Worm (Caenorhabditis elegans) whole organism, L2 larva: ENCODE data around the gene cyp-13A11.

Source experiments
- C34F6.9 ChIP-seq: fragments of 150-350 bp; optimal IDR thresholded peaks from 2 replicates; lab custom pipeline; 2014; ENCODE audit warnings: missing biosample characterization, missing genetic modification characterization
- R02D3.7 ChIP-seq: fragments of 150-350 bp; optimal IDR thresholded peaks from 2 replicates; lab custom pipeline; 2014; ENCODE audit warnings: missing biosample characterization, missing genetic modification characterization
- Y55F3AM.14 ChIP-seq: fragments of 200-800 bp; sonication (Bioruptor generic); optimal IDR thresholded peaks from 2 replicates; lab custom pipeline; 2018; ENCODE audit warnings: mild to moderate bottlenecking, missing genetic modification characterization, missing compliant biosample characterization
- ZK546.5 ChIP-seq: sonication (generic microtip); optimal IDR thresholded peaks from 2 replicates; lab custom pipeline; 2017; ENCODE audit warnings: missing biosample characterization, missing genetic modification characterization
- alr-1 ChIP-seq: fragments of 150-350 bp; optimal IDR thresholded peaks from 2 replicates; lab custom pipeline; 2014; ENCODE audit warnings: missing biosample characterization, missing genetic modification characterization
- ama-1 ChIP-seq: fragments of 150-350 bp; optimal IDR thresholded peaks from 2 replicates; lab custom pipeline; 2018; ENCODE audit warnings: inconsistent platforms
- blmp-1 ChIP-seq: sonication (generic microtip); optimal IDR thresholded peaks from 2 replicates; lab custom pipeline; 2017; ENCODE audit warnings: missing genetic modification characterization, mild to moderate bottlenecking, missing compliant biosample characterization, antibody characterized with exemption, moderate library complexity; ENCODE audit not compliant: insufficient read depth
- crh-2 ChIP-seq: sonication (generic microtip); optimal IDR thresholded peaks from 2 replicates; lab custom pipeline; 2017; ENCODE audit warnings: missing biosample characterization, missing genetic modification characterization
- egl-27 ChIP-seq: sonication (generic microtip); optimal IDR thresholded peaks from 3 replicates; lab custom pipeline; 2017; ENCODE audit warnings: missing biosample characterization, missing genetic modification reagents, missing genetic modification characterization
- elt-1 ChIP-seq: fragments of 150-350 bp; optimal IDR thresholded peaks from 2 replicates; lab custom pipeline; 2014; ENCODE audit warnings: missing biosample characterization, missing genetic modification characterization
- elt-3 ChIP-seq: sonication (generic microtip); optimal IDR thresholded peaks from 2 replicates; lab custom pipeline; 2017; ENCODE audit warnings: missing biosample characterization, missing genetic modification characterization
- fos-1 ChIP-seq: fragments of 150-350 bp; optimal IDR thresholded peaks from 2 replicates; lab custom pipeline; 2014; ENCODE audit warnings: missing biosample characterization, missing genetic modification characterization
- gmeb-1 ChIP-seq: fragments of 150-350 bp; optimal IDR thresholded peaks from 2 replicates; lab custom pipeline; 2014; ENCODE audit warnings: missing biosample characterization, missing genetic modification characterization
- lin-11 ChIP-seq: fragments of 150-350 bp; sonication (generic microtip); optimal IDR thresholded peaks from 2 replicates; lab custom pipeline; 2014; ENCODE audit warnings: missing biosample characterization, missing genetic modification characterization, inconsistent platforms, mixed read lengths
- lin-13 ChIP-seq: fragments of 150-350 bp; optimal IDR thresholded peaks from 2 replicates; lab custom pipeline; 2014; ENCODE audit warnings: missing biosample characterization, missing genetic modification reagents, missing genetic modification characterization
- lin-39 ChIP-seq: fragments of 150-350 bp; optimal IDR thresholded peaks from 2 replicates; lab custom pipeline; 2014; ENCODE audit warnings: missing biosample characterization, missing genetic modification reagents, missing genetic modification characterization
- lsy-2 ChIP-seq, 2 experiments: fragments of 150-350 bp in 1 of 2; sonication (generic microtip) in 1 of 2; optimal IDR thresholded peaks; 2 replicates each; lab custom pipeline; 2014 to 2017; ENCODE audit warnings: missing biosample characterization in 2 of 2, missing genetic modification characterization in 2 of 2
- mab-5 ChIP-seq: fragments of 150-350 bp; optimal IDR thresholded peaks from 2 replicates; lab custom pipeline; 2014; ENCODE audit warnings: missing biosample characterization, missing genetic modification characterization
- mbf-1 ChIP-seq: sonication (generic microtip); optimal IDR thresholded peaks from 2 replicates; lab custom pipeline; 2017; ENCODE audit warnings: missing biosample characterization, missing genetic modification characterization
- mdl-1 ChIP-seq, 2 experiments: fragments of 150-350 bp in 1 of 2; sonication (generic microtip) in 1 of 2; optimal IDR thresholded peaks; 2 replicates each; lab custom pipeline; 2017; ENCODE audit warnings: missing biosample characterization in 2 of 2, missing genetic modification characterization in 2 of 2
- nhr-10 ChIP-seq: sonication (generic microtip); optimal IDR thresholded peaks from 2 replicates; lab custom pipeline; 2017; ENCODE audit warnings: missing biosample characterization, missing genetic modification characterization
- nhr-11 ChIP-seq: fragments of 150-350 bp; optimal IDR thresholded peaks from 2 replicates; lab custom pipeline; 2014; ENCODE audit warnings: missing biosample characterization, missing genetic modification characterization
- nhr-12 ChIP-seq: fragments of 150-350 bp; optimal IDR thresholded peaks from 2 replicates; lab custom pipeline; 2014; ENCODE audit warnings: missing biosample characterization, missing genetic modification characterization
- nhr-129 ChIP-seq: fragments of 150-350 bp; optimal IDR thresholded peaks from 2 replicates; lab custom pipeline; 2014; ENCODE audit warnings: missing biosample characterization, missing genetic modification characterization
- nhr-21 ChIP-seq: fragments of 150-350 bp; optimal IDR thresholded peaks from 2 replicates; lab custom pipeline; 2014; ENCODE audit warnings: missing biosample characterization, missing genetic modification characterization
- nhr-23 ChIP-seq: fragments of 150-350 bp; optimal IDR thresholded peaks from 2 replicates; lab custom pipeline; 2014; ENCODE audit warnings: missing biosample characterization, missing genetic modification reagents, missing genetic modification characterization
- nhr-237 ChIP-seq: fragments of 150-350 bp; optimal IDR thresholded peaks from 2 replicates; lab custom pipeline; 2014; ENCODE audit warnings: missing biosample characterization, missing genetic modification characterization
- nhr-25 ChIP-seq: fragments of 150-350 bp; sonication (generic microtip); optimal IDR thresholded peaks from 3 replicates; lab custom pipeline; 2014; ENCODE audit warnings: missing biosample characterization, missing genetic modification characterization
- nhr-6 ChIP-seq: fragments of 150-350 bp; optimal IDR thresholded peaks from 2 replicates; lab custom pipeline; 2014; ENCODE audit warnings: missing biosample characterization, missing genetic modification characterization
- nhr-77 ChIP-seq: fragments of 150-350 bp; optimal IDR thresholded peaks from 2 replicates; lab custom pipeline; 2014; ENCODE audit warnings: missing biosample characterization, missing genetic modification characterization
- peb-1 ChIP-seq: fragments of 150-350 bp; optimal IDR thresholded peaks from 2 replicates; lab custom pipeline; 2014; ENCODE audit warnings: missing biosample characterization, missing genetic modification characterization
- sem-4 ChIP-seq: fragments of 150-350 bp; optimal IDR thresholded peaks from 2 replicates; lab custom pipeline; 2014; ENCODE audit warnings: missing biosample characterization, missing genetic modification reagents, missing genetic modification characterization
- skn-1 ChIP-seq: sonication (generic microtip); optimal IDR thresholded peaks from 2 replicates; lab custom pipeline; 2017; ENCODE audit warnings: missing biosample characterization, missing genetic modification characterization
- sma-3 ChIP-seq: sonication (generic microtip); optimal IDR thresholded peaks from 2 replicates; lab custom pipeline; 2016; ENCODE audit warnings: missing genetic modification reagents, missing genetic modification characterization, missing compliant biosample characterization
- sma-9 ChIP-seq, 2 experiments: fragments of 150-350 bp in 1 of 2; sonication (generic microtip) in 1 of 2; optimal IDR thresholded peaks; 2 replicates each; lab custom pipeline; 2014 to 2016; ENCODE audit warnings: missing genetic modification characterization in 2 of 2, mild to moderate bottlenecking in 1 of 2, missing biosample characterization in 1 of 2, missing compliant biosample characterization in 1 of 2, missing genetic modification reagents in 1 of 2, moderate library complexity in 1 of 2
- snpc-4 ChIP-seq: fragments of 150-350 bp; optimal IDR thresholded peaks from 2 replicates; lab custom pipeline; 2014; ENCODE audit warnings: missing biosample characterization, missing genetic modification characterization
- unc-39 ChIP-seq: fragments of 150-350 bp; optimal IDR thresholded peaks from 2 replicates; lab custom pipeline; 2014; ENCODE audit warnings: missing biosample characterization, missing genetic modification characterization
- unc-55 ChIP-seq: fragments of 150-350 bp; sonication (generic microtip); optimal IDR thresholded peaks from 3 replicates; lab custom pipeline; 2014; ENCODE audit warnings: missing biosample characterization, missing genetic modification reagents, missing genetic modification characterization
- zag-1 ChIP-seq: fragments of 150-350 bp; optimal IDR thresholded peaks from 2 replicates; lab custom pipeline; 2014; ENCODE audit warnings: missing biosample characterization, missing genetic modification characterization
- ztf-1 ChIP-seq: fragments of 200-800 bp; sonication (Bioruptor generic); conservative IDR thresholded peaks from 2 replicates; pipeline ENCODE4 v1.3.6; 2022; ENCODE audit warnings: missing genetic modification characterization, missing compliant biosample characterization
- ztf-11 ChIP-seq: sonication (generic microtip); optimal IDR thresholded peaks from 2 replicates; lab custom pipeline; 2017; ENCODE audit warnings: missing biosample characterization, missing genetic modification characterization
- ztf-4 ChIP-seq: fragments of 150-350 bp; optimal IDR thresholded peaks from 2 replicates; lab custom pipeline; 2014; ENCODE audit warnings: missing biosample characterization, missing genetic modification characterization

Gene cyp-13A11

ce11 chrIII:13013912-13014311 lies 6.9 kb upstream of the cyp-13A11 start:
- no peak for TF ChIP-seq nhr-129 (tag; lab: Kevin White, UChicago)
- TF ChIP-seq sma-9 (GFP tag; optimal IDR thresholded peaks at IDR 0.05; lab: Kevin White, UChicago): no peak
- no peak for TF ChIP-seq sma-9 (tag; optimal IDR thresholded peaks at IDR 0.05; lab: Kevin White, UChicago)
- no peak for TF ChIP-seq ztf-4 (tag; lab: Kevin White, UChicago)
- no peak for TF ChIP-seq Y55F3AM.14 (GFP tag; lab: Kevin White, UChicago)
- TF ChIP-seq skn-1 (tag; lab: Kevin White, UChicago): no peak
- TF ChIP-seq nhr-23 (tag; lab: Kevin White, UChicago): no peak
- no peak for TF ChIP-seq mdl-1 (tag; optimal IDR thresholded peaks at IDR 0.05; lab: Kevin White, UChicago)
- TF ChIP-seq ama-1 (lab: Kevin White, UChicago): no peak
- no peak for TF ChIP-seq mbf-1 (tag; lab: Kevin White, UChicago)
- TF ChIP-seq elt-1 (tag; lab: Kevin White, UChicago): no peak
- TF ChIP-seq lin-13 (GFP tag; lab: Kevin White, UChicago): no peak
- TF ChIP-seq lin-11: no peak
- TF ChIP-seq snpc-4 (tag; lab: Kevin White, UChicago): no peak
- no peak for TF ChIP-seq nhr-11 (tag; lab: Kevin White, UChicago)
- TF ChIP-seq zag-1 (tag; lab: Kevin White, UChicago): no peak
- no peak for TF ChIP-seq mab-5 (tag; lab: Kevin White, UChicago)
- TF ChIP-seq sma-3 (GFP tag; lab: Kevin White, UChicago): no peak
- no peak for TF ChIP-seq ztf-1 (GFP tag; lab: Robert Waterston, UW)

- TF ChIP-seq ztf-1 (GFP tag; lab: Robert Waterston, UW): no peak
- no peak for TF ChIP-seq nhr-10 (tag; lab: Kevin White, UChicago)
- TF ChIP-seq nhr-23 (tag; lab: Kevin White, UChicago): no peak
- no peak for TF ChIP-seq lin-39 (tag; lab: Kevin White, UChicago)
- peak; percentile 50 for TF ChIP-seq C34F6.9 (tag; lab: Kevin White, UChicago)
- peak; percentile 62 for TF ChIP-seq lin-13 (GFP tag; lab: Kevin White, UChicago)
- TF ChIP-seq unc-39 (tag; lab: Kevin White, UChicago): no peak
- TF ChIP-seq ztf-11 (tag; lab: Kevin White, UChicago): no peak
- TF ChIP-seq gmeb-1: peak; percentile 52
- TF ChIP-seq sma-3 (GFP tag; lab: Kevin White, UChicago): no peak
- no peak for TF ChIP-seq nhr-77 (tag; lab: Kevin White, UChicago)
- no peak for TF ChIP-seq peb-1 (tag; lab: Kevin White, UChicago)
- no peak for TF ChIP-seq ztf-4 (tag; lab: Kevin White, UChicago)
- no peak for TF ChIP-seq nhr-11 (tag; lab: Kevin White, UChicago)
- no peak for TF ChIP-seq alr-1
- TF ChIP-seq mdl-1 (tag; optimal IDR thresholded peaks at IDR 0.05; lab: Kevin White, UChicago): no peak
- peak; percentile 45 for TF ChIP-seq nhr-25
- TF ChIP-seq nhr-237 (tag; lab: Kevin White, UChicago): no peak
- no peak for TF ChIP-seq nhr-12 (tag; lab: Kevin White, UChicago)
- TF ChIP-seq nhr-6 (tag; lab: Kevin White, UChicago): peak; percentile 15
- peak; percentile 31 for TF ChIP-seq unc-55 (GFP tag; lab: Kevin White, UChicago)
- TF ChIP-seq lin-11: peak; percentile 21
- peak; percentile 43 for TF ChIP-seq fos-1 (tag; lab: Kevin White, UChicago)
- TF ChIP-seq ama-1 (lab: Kevin White, UChicago): no peak
- no peak for TF ChIP-seq zag-1 (tag; lab: Kevin White, UChicago)
- peak; percentile 41 for TF ChIP-seq nhr-21 (tag; lab: Kevin White, UChicago)
- TF ChIP-seq mbf-1 (tag; lab: Kevin White, UChicago): no peak
- no peak for TF ChIP-seq mab-5 (tag; lab: Kevin White, UChicago)
- TF ChIP-seq R02D3.7 (tag; lab: Kevin White, UChicago): no peak
- peak; percentile 37 for TF ChIP-seq nhr-129 (tag; lab: Kevin White, UChicago)
- TF ChIP-seq lsy-2 (tag; optimal IDR thresholded peaks at IDR 0.05; lab: Kevin White, UChicago): peak; percentile 38 to 48
- no peak for TF ChIP-seq skn-1 (tag; lab: Kevin White, UChicago)
- TF ChIP-seq snpc-4 (tag; lab: Kevin White, UChicago): no peak
- TF ChIP-seq blmp-1: no peak
- TF ChIP-seq ZK546.5 (tag; lab: Kevin White, UChicago): no peak
- TF ChIP-seq crh-2 (tag; lab: Kevin White, UChicago): peak; percentile 30
- no peak for TF ChIP-seq elt-3
- TF ChIP-seq sem-4 (tag; lab: Kevin White, UChicago): peak; percentile 63
- TF ChIP-seq egl-27: no peak
Observed at ce11 chrIII:13015754-13016317, 5.0 kb upstream of the cyp-13A11 start.
